Worm (Caenorhabditis elegans): ENCODE data around the gene dyrb-1.

dyrb-1 gene

ce11 chrII:9115644-9116043 lies 8.7 kb upstream of the dyrb-1 start:
- TF ChIP-seq F13C5.2 (tag; optimal IDR thresholded peaks at IDR 0.05): no peak
- TF ChIP-seq flt-1 (GFP tag; IDR thresholded peaks at IDR 0.05): no peak
- TF ChIP-seq tbx-37 (GFP tag; conservative IDR thresholded peaks at IDR 0.05): no peak
- TF ChIP-seq tbx-11 (GFP tag; IDR thresholded peaks at IDR 0.05): no peak
- TF ChIP-seq ceh-36 (tag; optimal IDR thresholded peaks at IDR 0.05): no peak
- no peak for TF ChIP-seq hmbx-1 (tag; optimal IDR thresholded peaks at IDR 0.05)
- no peak for TF ChIP-seq hnd-1 (tag; optimal IDR thresholded peaks at IDR 0.05)

- TF ChIP-seq aly-1 (tag; optimal IDR thresholded peaks at IDR 0.05) (no peak), tbx-37 (GFP tag; conservative IDR thresholded peaks at IDR 0.05) (no peak), hmbx-1 (tag; optimal IDR thresholded peaks at IDR 0.05) (no peak), sea-1 (GFP tag; conservative IDR thresholded peaks at IDR 0.05) (no peak), tra-4 (tag; optimal IDR thresholded peaks at IDR 0.05) (no peak), hnd-1 (tag; optimal IDR thresholded peaks at IDR 0.05) (no peak), B0310.2 (tag; optimal IDR thresholded peaks at IDR 0.05) (no peak)
Measured at ce11 chrII:9114972-9115371, 8.0 kb upstream of the dyrb-1 start.

- no peak for TF ChIP-seq scrt-1 (GFP tag; IDR thresholded peaks at IDR 0.05)
- no peak for TF ChIP-seq F13C5.2 (tag; optimal IDR thresholded peaks at IDR 0.05)
- no peak for TF ChIP-seq pes-1 (GFP tag; IDR thresholded peaks at IDR 0.05)
- no peak for TF ChIP-seq tbx-37 (GFP tag; conservative IDR thresholded peaks at IDR 0.05)
Measured at ce11 chrII:9113759-9114158, 6.8 kb upstream of the dyrb-1 start.

ce11 chrII:9112851-9113250 lies 5.9 kb upstream of the dyrb-1 start, which contains the start of gene jun-1:
Gene jun-1 (plus strand): TSS chrII:9113157.
- TF ChIP-seq scrt-1 (GFP tag; IDR thresholded peaks at IDR 0.05) (0 out of 2 replicates have a peak, but pooled peaks have one; percentile 6), hmg-4 (GFP tag; optimal IDR thresholded peaks at IDR 0.05) (peak; percentile 26), pes-1 (GFP tag; IDR thresholded peaks at IDR 0.05) (no peak)

ce11 chrII:9111471-9112016 lies 4.6 kb upstream of the dyrb-1 start:
- TF ChIP-seq pes-1 (GFP tag; IDR thresholded peaks at IDR 0.05): no peak
- no peak for TF ChIP-seq scrt-1 (GFP tag; IDR thresholded peaks at IDR 0.05)
- TF ChIP-seq tra-4 (tag; optimal IDR thresholded peaks at IDR 0.05): no peak
- no peak for TF ChIP-seq aly-1 (tag; optimal IDR thresholded peaks at IDR 0.05)
- no peak for TF ChIP-seq ceh-13 (GFP tag; optimal IDR thresholded peaks at IDR 0.05)
- no peak for TF ChIP-seq hmg-4 (GFP tag; optimal IDR thresholded peaks at IDR 0.05)

ce11 chrII:9108905-9109551 lies 2.1 kb upstream of the dyrb-1 start, which contains the start of gene T24H10.4:
Gene T24H10.4 (plus strand): TSS chrII:9109534.
- TF ChIP-seq hmg-4 (GFP tag; optimal IDR thresholded peaks at IDR 0.05): no peak
- TF ChIP-seq tbx-11 (GFP tag; IDR thresholded peaks at IDR 0.05): no peak
- no peak for TF ChIP-seq ets-7 (tag; optimal IDR thresholded peaks at IDR 0.05)

- TF ChIP-seq aly-1 (tag; optimal IDR thresholded peaks at IDR 0.05) (no peak), tbx-37 (GFP tag; conservative IDR thresholded peaks at IDR 0.05) (no peak), ceh-13 (GFP tag; optimal IDR thresholded peaks at IDR 0.05) (no peak), hmbx-1 (tag; optimal IDR thresholded peaks at IDR 0.05) (no peak), sea-1 (GFP tag; conservative IDR thresholded peaks at IDR 0.05) (no peak), scrt-1 (GFP tag; IDR thresholded peaks at IDR 0.05) (no peak), ets-7 (tag; optimal IDR thresholded peaks at IDR 0.05) (no peak), ceh-36 (tag; optimal IDR thresholded peaks at IDR 0.05) (no peak), B0310.2 (tag; optimal IDR thresholded peaks at IDR 0.05) (no peak), F13C5.2 (tag; optimal IDR thresholded peaks at IDR 0.05) (no peak), hmg-4 (GFP tag; optimal IDR thresholded peaks at IDR 0.05) (no peak), pes-1 (GFP tag; IDR thresholded peaks at IDR 0.05) (no peak)
Measured at ce11 chrII:9108443-9108842, 1.5 kb upstream of the dyrb-1 start, which contains the start of gene dnj-23. Gene dnj-23 (minus strand): TSS chrII:9108600.

ce11 chrII:9102623-9103022 lies 4.3 kb downstream of the dyrb-1 start:
- TF ChIP-seq tbx-37 (GFP tag; conservative IDR thresholded peaks at IDR 0.05) (0 out of 2 replicates have a peak, but pooled peaks have one; percentile 31), sea-1 (GFP tag; conservative IDR thresholded peaks at IDR 0.05) (peak; percentile 66), tbx-11 (GFP tag; IDR thresholded peaks at IDR 0.05) (peak; percentile 71), pes-1 (GFP tag; IDR thresholded peaks at IDR 0.05) (peak; percentile 76), scrt-1 (GFP tag; IDR thresholded peaks at IDR 0.05) (peak; percentile 79), flt-1 (GFP tag; IDR thresholded peaks at IDR 0.05) (peak; percentile 66)

- no peak for TF ChIP-seq ets-7 (tag; optimal IDR thresholded peaks at IDR 0.05)
- no peak for TF ChIP-seq flt-1 (GFP tag; IDR thresholded peaks at IDR 0.05)
- TF ChIP-seq scrt-1 (GFP tag; IDR thresholded peaks at IDR 0.05): no peak
- no peak for TF ChIP-seq ceh-36 (tag; optimal IDR thresholded peaks at IDR 0.05)
- TF ChIP-seq ama-1 (optimal IDR thresholded peaks at IDR 0.05): no peak
Measured at ce11 chrII:9100798-9101197, 6.1 kb downstream of the dyrb-1 start, which contains the start of gene T24H10.5. Gene T24H10.5 (plus strand): TSS chrII:9101098.
